Fruit fly (Drosophila melanogaster) whole organism, prepupa: ENCODE data around the gene spn-F.

ENCODE experiments used
- CG10631 ChIP-seq: fragments of 200-800 bp; sonication (Bioruptor generic); optimal IDR thresholded peaks from 2 replicates; lab custom pipeline; 2016; ENCODE audit warnings: missing biosample characterization, missing genetic modification characterization
- CG11294 ChIP-seq: fragments of 200-800 bp; sonication (Bioruptor generic); IDR thresholded peaks from 2 replicates; pipeline ENCODE4 v1.3.6; 2022; ENCODE audit warnings: missing biosample characterization, missing genetic modification characterization
- CG11902 ChIP-seq: fragments of 200-800 bp; sonication (Bioruptor generic); optimal IDR thresholded peaks from 3 replicates; lab custom pipeline; 2016; ENCODE audit warnings: missing biosample characterization, missing genetic modification characterization
- CG15336 ChIP-seq: fragments of 200-800 bp; sonication (Bioruptor generic); IDR thresholded peaks from 2 replicates; pipeline ENCODE4 v1.3.6; 2022; ENCODE audit warnings: missing biosample characterization, missing genetic modification characterization
- CG3032 ChIP-seq: fragments of 200-800 bp; optimal IDR thresholded peaks from 2 replicates; lab custom pipeline; 2019; ENCODE audit warnings: missing biosample characterization, mild to moderate bottlenecking, missing genetic modification characterization, moderate library complexity
- CG31627 ChIP-seq: fragments of 200-800 bp; sonication (Bioruptor generic); optimal IDR thresholded peaks from 3 replicates; lab custom pipeline; 2016; ENCODE audit warnings: missing biosample characterization, missing genetic modification characterization
- CG3919 ChIP-seq: fragments of 200-800 bp; sonication (Bioruptor generic); optimal IDR thresholded peaks from 3 replicates; lab custom pipeline; 2016; ENCODE audit warnings: missing biosample characterization, missing genetic modification characterization
- CG6163 ChIP-seq: fragments of 200-800 bp; sonication (Bioruptor generic); IDR thresholded peaks from 3 replicates; pipeline ENCODE4 v1.3.6; 2022; ENCODE audit warnings: missing biosample characterization, missing genetic modification characterization
- CG6276 ChIP-seq: fragments of 200-800 bp; sonication (Bioruptor generic); optimal IDR thresholded peaks from 2 replicates; lab custom pipeline; 2017; ENCODE audit warnings: missing biosample characterization, mild to moderate bottlenecking, missing genetic modification characterization
- CG6792 ChIP-seq: fragments of 200-800 bp; sonication (Bioruptor generic); optimal IDR thresholded peaks from 3 replicates; lab custom pipeline; 2016; ENCODE audit warnings: missing biosample characterization, missing genetic modification characterization
- CG6808 ChIP-seq: fragments of 200-800 bp; sonication (Bioruptor generic); optimal IDR thresholded peaks from 3 replicates; lab custom pipeline; 2017; ENCODE audit warnings: missing biosample characterization, missing genetic modification characterization, mild to moderate bottlenecking, moderate library complexity, missing genetic modification reagents
- Eip78C ChIP-seq: fragments of 200-800 bp; sonication (Bioruptor generic); peaks from one replicate; lab custom pipeline; 2016; ENCODE audit warnings: missing biosample characterization, missing genetic modification characterization
- Ets21C ChIP-seq: fragments of 200-800 bp; sonication (Bioruptor generic); optimal IDR thresholded peaks from 3 replicates; lab custom pipeline; 2016; ENCODE audit warnings: missing biosample characterization, missing genetic modification characterization
- Ets96B ChIP-seq: fragments of 200-800 bp; optimal IDR thresholded peaks from 2 replicates; lab custom pipeline; 2019; ENCODE audit warnings: missing biosample characterization, mild to moderate bottlenecking, missing genetic modification characterization, moderate library complexity
- Gug ChIP-seq: fragments of 200-800 bp; sonication (Bioruptor generic); IDR thresholded peaks from 2 replicates; pipeline ENCODE4 v1.3.6; 2022; ENCODE audit warnings: missing biosample characterization, missing genetic modification characterization
- Hr38 ChIP-seq: sonication (Bioruptor generic); optimal IDR thresholded peaks from 2 replicates; lab custom pipeline; 2016; ENCODE audit warnings: missing biosample characterization, missing genetic modification characterization
- Hr39 ChIP-seq: fragments of 200-800 bp; sonication (Bioruptor generic); optimal IDR thresholded peaks from 2 replicates; lab custom pipeline; 2016; ENCODE audit warnings: missing biosample characterization, missing genetic modification characterization
- Hr4 ChIP-seq: fragments of 200-800 bp; sonication (Bioruptor generic); optimal IDR thresholded peaks from 3 replicates; lab custom pipeline; 2016; ENCODE audit warnings: missing biosample characterization, missing genetic modification characterization
- Lpt ChIP-seq: fragments of 200-800 bp; sonication (Bioruptor generic); optimal IDR thresholded peaks from 3 replicates; lab custom pipeline; 2016; ENCODE audit warnings: missing biosample characterization, missing genetic modification characterization
- OdsH ChIP-seq: fragments of 200-800 bp; sonication (Bioruptor generic); optimal IDR thresholded peaks from 3 replicates; lab custom pipeline; 2016; ENCODE audit warnings: missing biosample characterization, missing genetic modification characterization
- achi ChIP-seq: fragments of 200-800 bp; sonication (Bioruptor generic); optimal IDR thresholded peaks from 3 replicates; lab custom pipeline; 2016; ENCODE audit warnings: missing biosample characterization, missing genetic modification characterization
- cyc ChIP-seq: fragments of 200-800 bp; sonication (Bioruptor generic); optimal IDR thresholded peaks from 3 replicates; lab custom pipeline; 2016; ENCODE audit warnings: missing biosample characterization, missing genetic modification characterization
- dsx ChIP-seq: fragments of 200-800 bp; optimal IDR thresholded peaks from 3 replicates; lab custom pipeline; 2019; ENCODE audit warnings: missing biosample characterization, mild to moderate bottlenecking, missing genetic modification characterization, moderate library complexity; ENCODE audit not compliant: poor library complexity, severe bottlenecking
- eg ChIP-seq: fragments of 200-800 bp; sonication (Bioruptor generic); IDR thresholded peaks from 3 replicates; pipeline ENCODE4 v1.3.6; 2022; ENCODE audit warnings: missing biosample characterization, missing genetic modification characterization
- esn ChIP-seq: fragments of 200-800 bp; sonication (Bioruptor generic); optimal IDR thresholded peaks from 2 replicates; lab custom pipeline; 2016; ENCODE audit warnings: missing biosample characterization, mild to moderate bottlenecking, missing genetic modification characterization, moderate library complexity
- fkh ChIP-seq: fragments of 200-800 bp; sonication (Bioruptor generic); optimal IDR thresholded peaks from 3 replicates; lab custom pipeline; 2017; ENCODE audit warnings: missing biosample characterization, mild to moderate bottlenecking, missing genetic modification characterization, moderate library complexity
- lz ChIP-seq: fragments of 200-800 bp; sonication (Bioruptor generic); optimal IDR thresholded peaks from 3 replicates; lab custom pipeline; 2016; ENCODE audit warnings: missing biosample characterization, missing genetic modification characterization
- pdm3 ChIP-seq: fragments of 200-800 bp; sonication (Bioruptor generic); optimal IDR thresholded peaks from 3 replicates; lab custom pipeline; 2016; ENCODE audit warnings: missing biosample characterization, missing genetic modification characterization
- spab ChIP-seq: fragments of 200-800 bp; sonication (Bioruptor generic); optimal IDR thresholded peaks from 2 replicates; lab custom pipeline; 2017; ENCODE audit warnings: missing biosample characterization, mild to moderate bottlenecking, missing genetic modification characterization, missing genetic modification reagents
- ss ChIP-seq, 2 experiments: fragments of 200-800 bp; sonication (Bioruptor generic); optimal IDR thresholded peaks; 2 replicates in 1 of 2; 3 replicates in 1 of 2; lab custom pipeline; 2017 to 2018; ENCODE audit warnings: mild to moderate bottlenecking in 2 of 2, missing biosample characterization in 2 of 2, missing genetic modification characterization in 2 of 2, moderate library complexity in 1 of 2
- topi ChIP-seq: fragments of 200-800 bp; sonication (Bioruptor generic); optimal IDR thresholded peaks from 3 replicates; lab custom pipeline; 2016; ENCODE audit warnings: missing biosample characterization, missing genetic modification characterization
- vri ChIP-seq: fragments of 200-800 bp; sonication (Bioruptor generic); optimal IDR thresholded peaks from 3 replicates; lab custom pipeline; 2016; ENCODE audit warnings: missing biosample characterization, mild to moderate bottlenecking, missing genetic modification characterization

Gene spn-F

dm6 chr3R:31251130-31251770 lies 3.7 kb upstream of the spn-F start (continued):
- TF ChIP-seq achi (GFP tag; lab: Kevin White, UChicago) = no peak
- TF ChIP-seq Hr4 (GFP tag; lab: Kevin White, UChicago) = peak; percentile 92
- TF ChIP-seq CG6808 (GFP tag; lab: Kevin White, UChicago) = no peak
- peak; percentile 52 for TF ChIP-seq pdm3 (GFP tag; lab: Kevin White, UChicago)

dm6 chr3R:31252093-31252962 lies 2.6 kb upstream of the spn-F start, which contains the start of the genes qless and mRpL32:
qless (minus strand) TSS chr3R:31252608.
mRpL32 (plus strand) TSS chr3R:31252872.
- TF ChIP-seq Hr38 (GFP tag; lab: Kevin White, UChicago) (no peak), cyc (GFP tag; lab: Kevin White, UChicago) (peak; percentile 78), Ets21C (GFP tag; lab: Kevin White, UChicago) (peak; percentile 36), Hr39 (GFP tag; lab: Kevin White, UChicago) (peak; percentile 54), fkh (GFP tag; lab: Kevin White, UChicago) (no peak), lz (peak; percentile 65), Hr4 (GFP tag; lab: Kevin White, UChicago) (peak; percentile 26), CG11902 (GFP tag; lab: Kevin White, UChicago) (peak; percentile 21), CG15336 (GFP tag; lab: Robert Waterston, UW) (peak; percentile 12; the same call in 1 of the 2 replicates), dsx (GFP tag; lab: Kevin White, UChicago) (no peak), ss (GFP tag; optimal IDR thresholded peaks at IDR 0.05; lab: Kevin White, UChicago) (no peak), vri (GFP tag; lab: Kevin White, UChicago) (peak; percentile 81), spab (GFP tag; lab: Kevin White, UChicago) (no peak), CG31627 (GFP tag; lab: Kevin White, UChicago) (peak; percentile 47), CG10631 (GFP tag; lab: Kevin White, UChicago) (peak; percentile 61), CG6163 (GFP tag; lab: Robert Waterston, UW) (peak; percentile 43; the same call in 2 of the 3 replicates), OdsH (GFP tag; lab: Kevin White, UChicago) (peak; percentile 33), eg (GFP tag; lab: Robert Waterston, UW) (peak; percentile 85), CG3032 (tag; lab: Kevin White, UChicago) (peak; percentile 74), CG6792 (GFP tag; lab: Kevin White, UChicago) (no peak), Gug (GFP tag; lab: Robert Waterston, UW) (peak; percentile 45; the same call in 1 of the 2 replicates), esn (GFP tag; lab: Kevin White, UChicago) (peak; percentile 54), CG3919 (no peak), Lpt (GFP tag; lab: Kevin White, UChicago) (peak; percentile 51), CG11294 (GFP tag; lab: Robert Waterston, UW) (peak; percentile 31; the same call in 1 of the 2 replicates), Eip78C (GFP tag; lab: Kevin White, UChicago) (peak; percentile 80), Ets96B (tag; lab: Kevin White, UChicago) (peak; percentile 20), topi (GFP tag; lab: Kevin White, UChicago) (peak; percentile 59)

- TF ChIP-seq ss (GFP tag; optimal IDR thresholded peaks at IDR 0.05; lab: Kevin White, UChicago) (no peak), Lpt (GFP tag; lab: Kevin White, UChicago) (no peak)
Observed at dm6 chr3R:31257299-31257698, 2.4 kb downstream of the spn-F start, which contains the start of gene CAH6. CAH6 (plus strand) TSS chr3R:31257599.

dm6 chr3R:31259947-31260346 lies 5.0 kb downstream of the spn-F start, which contains the start of gene CAH16:
CAH16 (plus strand) TSS chr3R:31260247.
- TF ChIP-seq CG6276 (GFP tag; lab: Kevin White, UChicago) = no peak
